Fruit fly (Drosophila melanogaster): ENCODE data around the gene Npc2e.
A peak's percentile ranks its signal among the peaks of the same experiment; 100 is the strongest.

Gene Npc2e

DNA sequence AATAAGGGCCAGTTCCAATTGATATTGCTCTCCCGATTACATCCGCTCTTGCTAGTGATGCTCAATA is 4.5 kb upstream of the Npc2e start, which contains the start of gene CG12811:
TSS of gene CG12811 (minus strand) at position 23 of the 67 bp plus-strand sequence.
- no peak for TF ChIP-seq CG10209 (GFP tag; optimal IDR thresholded peaks at IDR 0.05)
- peak in 1 of 2 experiments; percentile 43 for TF ChIP-seq Trl (optimal IDR thresholded peaks at IDR 0.05)
- no peak for TF ChIP-seq Trl (GFP tag; optimal IDR thresholded peaks at IDR 0.05)

- TF ChIP-seq Rfx (GFP tag; IDR thresholded peaks at IDR 0.05) (0 out of 2 replicates have a peak, but pooled peaks have one; percentile 18), vvl (GFP tag; IDR thresholded peaks at IDR 0.05) (no peak), bsh (GFP tag; optimal IDR thresholded peaks at IDR 0.05) (no peak), CG10267 (tag; optimal IDR thresholded peaks at IDR 0.05) (peak; percentile 74), CG1647 (GFP tag; optimal IDR thresholded peaks at IDR 0.05) (no peak), corto (GFP tag; optimal IDR thresholded peaks at IDR 0.05) (no peak), pzg (GFP tag; optimal IDR thresholded peaks at IDR 0.05) (peak; percentile 40), hkb (optimal IDR thresholded peaks at IDR 0.05) (no peak), hkb (GFP tag; IDR thresholded peaks at IDR 0.05) (no peak), az2 (GFP tag; optimal IDR thresholded peaks at IDR 0.05) (no peak), al (GFP tag; IDR thresholded peaks at IDR 0.05) (no peak), CG6813 (GFP tag; optimal IDR thresholded peaks at IDR 0.05) (no peak), CG34422 (GFP tag; IDR thresholded peaks at IDR 0.05) (no peak), CG12155 (GFP tag; optimal IDR thresholded peaks at IDR 0.05) (peak; percentile 38), Vsx1 (GFP tag; optimal IDR thresholded peaks at IDR 0.05) (peak; percentile 38), CG34224 (GFP tag; IDR thresholded peaks at IDR 0.05; ENCODE audit: partially characterized antibody) (peak; percentile 33; the same call in 2 of the 3 replicates), CG10654 (GFP tag; optimal IDR thresholded peaks at IDR 0.05) (no peak), fd64A (GFP tag; optimal IDR thresholded peaks at IDR 0.05) (no peak), CG43689 (GFP tag; IDR thresholded peaks at IDR 0.05) (no peak), HmgZ (tag; optimal IDR thresholded peaks at IDR 0.05) (no peak), CG4820 (GFP tag; optimal IDR thresholded peaks at IDR 0.05) (no peak), Ada2b (GFP tag; IDR thresholded peaks at IDR 0.05) (no peak), CG16815 (GFP tag; optimal IDR thresholded peaks at IDR 0.05) (no peak), HLH4C (GFP tag; IDR thresholded peaks at IDR 0.05; ENCODE audit: partially characterized antibody) (peak; percentile 55; the same call in 2 of the 3 replicates), lilli (GFP tag; optimal IDR thresholded peaks at IDR 0.05) (peak; percentile 38), org-1 (GFP tag; optimal IDR thresholded peaks at IDR 0.05) (no peak), CG31441 (GFP tag; IDR thresholded peaks at IDR 0.05) (no peak), pho (GFP tag; optimal IDR thresholded peaks at IDR 0.05) (peak; percentile 14), CTCF (GFP tag; optimal IDR thresholded peaks at IDR 0.05) (peak; percentile 23), hb (GFP tag; IDR thresholded peaks at IDR 0.05; ENCODE audit: partially characterized antibody) (no peak), CG9797 (GFP tag; optimal IDR thresholded peaks at IDR 0.05) (no peak), Ravus (GFP tag; IDR thresholded peaks at IDR 0.05) (no peak), CG12769 (tag; optimal IDR thresholded peaks at IDR 0.05) (no peak), CG13287 (GFP tag; IDR thresholded peaks at IDR 0.05; ENCODE audit: partially characterized antibody) (peak; percentile 12), wdn (GFP tag; IDR thresholded peaks at IDR 0.05) (no peak), MTF-1 (GFP tag; optimal IDR thresholded peaks at IDR 0.05; ENCODE audit: borderline replicate concordance) (no peak), her (GFP tag; optimal IDR thresholded peaks at IDR 0.05) (no peak), CG4328 (GFP tag; optimal IDR thresholded peaks at IDR 0.05) (peak; percentile 35), CG13624 (GFP tag; optimal IDR thresholded peaks at IDR 0.05) (peak; percentile 13), oc (tag; optimal IDR thresholded peaks at IDR 0.05) (no peak), CG17568 (GFP tag; optimal IDR thresholded peaks at IDR 0.05) (no peak), CG9727 (GFP tag; optimal IDR thresholded peaks at IDR 0.05) (peak; percentile 8), CG8924 (tag; optimal IDR thresholded peaks at IDR 0.05) (peak; percentile 23), dan (GFP tag; IDR thresholded peaks at IDR 0.05) (no peak), CG6689 (GFP tag; IDR thresholded peaks at IDR 0.05) (no peak), ttk (GFP tag; IDR thresholded peaks at IDR 0.05) (no peak), Lhr (GFP tag; optimal IDR thresholded peaks at IDR 0.05) (peak; percentile 22), Sry-δ (GFP tag; optimal IDR thresholded peaks at IDR 0.05) (peak; percentile 78)
These were observed 4.1 kb upstream of the Npc2e start, which contains the start of gene ohgt for dm6 chr3R:10048842-10049527. ohgt (plus strand) TSS chr3R:10049199.
